Fruit fly (Drosophila melanogaster) whole organism, prepupa: ENCODE data around the gene CG46462.

Experiments used
- Blimp-1 ChIP-seq: fragments of 200-800 bp; sonication (Bioruptor generic); optimal IDR thresholded peaks from 3 replicates; lab custom pipeline; 2017; ENCODE audit warnings: missing biosample characterization, missing genetic modification characterization, mild to moderate bottlenecking, moderate library complexity, missing genetic modification reagents
- CG11294 ChIP-seq: fragments of 200-800 bp; sonication (Bioruptor generic); IDR thresholded peaks from 2 replicates; pipeline ENCODE4 v1.3.6; 2022; ENCODE audit warnings: missing biosample characterization, missing genetic modification characterization
- CG11762 ChIP-seq: fragments of 200-800 bp; sonication (Bioruptor generic); optimal IDR thresholded peaks from 3 replicates; lab custom pipeline; 2016; ENCODE audit warnings: missing biosample characterization, missing genetic modification characterization; ENCODE audit not compliant: insufficient read depth
- CG11902 ChIP-seq: fragments of 200-800 bp; sonication (Bioruptor generic); optimal IDR thresholded peaks from 3 replicates; lab custom pipeline; 2016; ENCODE audit warnings: missing biosample characterization, missing genetic modification characterization
- CG15336 ChIP-seq: fragments of 200-800 bp; sonication (Bioruptor generic); IDR thresholded peaks from 2 replicates; pipeline ENCODE4 v1.3.6; 2022; ENCODE audit warnings: missing biosample characterization, missing genetic modification characterization
- CG1621 ChIP-seq: fragments of 200-800 bp; sonication (Bioruptor generic); optimal IDR thresholded peaks from 3 replicates; lab custom pipeline; 2018; ENCODE audit warnings: missing biosample characterization, mild to moderate bottlenecking, missing genetic modification characterization
- CG3032 ChIP-seq: fragments of 200-800 bp; optimal IDR thresholded peaks from 2 replicates; lab custom pipeline; 2019; ENCODE audit warnings: missing biosample characterization, mild to moderate bottlenecking, missing genetic modification characterization, moderate library complexity
- CG31627 ChIP-seq: fragments of 200-800 bp; sonication (Bioruptor generic); optimal IDR thresholded peaks from 3 replicates; lab custom pipeline; 2016; ENCODE audit warnings: missing biosample characterization, missing genetic modification characterization
- CG32006 ChIP-seq: fragments of 200-800 bp; sonication (Bioruptor generic); optimal IDR thresholded peaks from 3 replicates; lab custom pipeline; 2017; ENCODE audit warnings: missing biosample characterization, mild to moderate bottlenecking, missing genetic modification characterization
- CG34406 ChIP-seq: fragments of 200-800 bp; sonication (Bioruptor generic); optimal IDR thresholded peaks from 3 replicates; lab custom pipeline; 2016; ENCODE audit warnings: missing biosample characterization, missing genetic modification characterization
- CG4318 ChIP-seq: fragments of 200-800 bp; sonication (Bioruptor generic); optimal IDR thresholded peaks from 3 replicates; lab custom pipeline; 2017; ENCODE audit warnings: missing biosample characterization, mild to moderate bottlenecking, missing genetic modification characterization
- CG6163 ChIP-seq: fragments of 200-800 bp; sonication (Bioruptor generic); IDR thresholded peaks from 3 replicates; pipeline ENCODE4 v1.3.6; 2022; ENCODE audit warnings: missing biosample characterization, missing genetic modification characterization
- CG6276 ChIP-seq: fragments of 200-800 bp; sonication (Bioruptor generic); optimal IDR thresholded peaks from 2 replicates; lab custom pipeline; 2017; ENCODE audit warnings: missing biosample characterization, mild to moderate bottlenecking, missing genetic modification characterization
- CG6792 ChIP-seq: fragments of 200-800 bp; sonication (Bioruptor generic); optimal IDR thresholded peaks from 3 replicates; lab custom pipeline; 2016; ENCODE audit warnings: missing biosample characterization, missing genetic modification characterization
- CG6808 ChIP-seq: fragments of 200-800 bp; sonication (Bioruptor generic); optimal IDR thresholded peaks from 3 replicates; lab custom pipeline; 2017; ENCODE audit warnings: missing biosample characterization, missing genetic modification characterization, mild to moderate bottlenecking, moderate library complexity, missing genetic modification reagents
- CG6854 ChIP-seq: fragments of 200-800 bp; sonication (Bioruptor generic); optimal IDR thresholded peaks from 2 replicates; lab custom pipeline; 2017; ENCODE audit warnings: missing biosample characterization, mild to moderate bottlenecking, missing genetic modification characterization
- CG7368 ChIP-seq: fragments of 200-800 bp; sonication (Bioruptor generic); optimal IDR thresholded peaks from 3 replicates; lab custom pipeline; 2016; ENCODE audit warnings: missing biosample characterization, missing genetic modification characterization
- CG8119 ChIP-seq: fragments of 200-800 bp; sonication (Bioruptor generic); IDR thresholded peaks from 3 replicates; pipeline ENCODE4 v1.3.6; 2022; ENCODE audit warnings: missing biosample characterization, missing genetic modification characterization
- CG8319 ChIP-seq: fragments of 200-800 bp; sonication (Bioruptor generic); optimal IDR thresholded peaks from 3 replicates; lab custom pipeline; 2016; ENCODE audit warnings: missing biosample characterization, missing genetic modification characterization
- CG8632 ChIP-seq: fragments of 200-800 bp; sonication (Bioruptor generic); optimal IDR thresholded peaks from 3 replicates; lab custom pipeline; 2016; ENCODE audit warnings: missing biosample characterization, missing genetic modification characterization
- Eip75B ChIP-seq: fragments of 200-800 bp; sonication (Bioruptor generic); optimal IDR thresholded peaks from 3 replicates; lab custom pipeline; 2016; ENCODE audit warnings: missing biosample characterization, missing genetic modification characterization
- Eip78C ChIP-seq: fragments of 200-800 bp; sonication (Bioruptor generic); peaks from one replicate; lab custom pipeline; 2016; ENCODE audit warnings: missing biosample characterization, missing genetic modification characterization
- Eip93F ChIP-seq: fragments of 200-800 bp; sonication (Bioruptor generic); optimal IDR thresholded peaks from 2 replicates; lab custom pipeline; 2016; ENCODE audit warnings: missing biosample characterization, mild to moderate bottlenecking, missing genetic modification characterization
- Ets21C ChIP-seq: fragments of 200-800 bp; sonication (Bioruptor generic); optimal IDR thresholded peaks from 3 replicates; lab custom pipeline; 2016; ENCODE audit warnings: missing biosample characterization, missing genetic modification characterization
- Ets96B ChIP-seq: fragments of 200-800 bp; optimal IDR thresholded peaks from 2 replicates; lab custom pipeline; 2019; ENCODE audit warnings: missing biosample characterization, mild to moderate bottlenecking, missing genetic modification characterization, moderate library complexity
- Gug ChIP-seq: fragments of 200-800 bp; sonication (Bioruptor generic); IDR thresholded peaks from 2 replicates; pipeline ENCODE4 v1.3.6; 2022; ENCODE audit warnings: missing biosample characterization, missing genetic modification characterization
- Hr38 ChIP-seq: sonication (Bioruptor generic); optimal IDR thresholded peaks from 2 replicates; lab custom pipeline; 2016; ENCODE audit warnings: missing biosample characterization, missing genetic modification characterization
- Lpt ChIP-seq: fragments of 200-800 bp; sonication (Bioruptor generic); optimal IDR thresholded peaks from 3 replicates; lab custom pipeline; 2016; ENCODE audit warnings: missing biosample characterization, missing genetic modification characterization
- Met ChIP-seq: fragments of 200-800 bp; sonication (Bioruptor generic); optimal IDR thresholded peaks from 3 replicates; lab custom pipeline; 2016; ENCODE audit warnings: missing biosample characterization, missing genetic modification characterization
- OdsH ChIP-seq: fragments of 200-800 bp; sonication (Bioruptor generic); optimal IDR thresholded peaks from 3 replicates; lab custom pipeline; 2016; ENCODE audit warnings: missing biosample characterization, missing genetic modification characterization
- Smox ChIP-seq: fragments of 200-800 bp; sonication (Bioruptor generic); optimal IDR thresholded peaks from 3 replicates; lab custom pipeline; 2016; ENCODE audit warnings: missing biosample characterization, missing genetic modification characterization
- Sox102F ChIP-seq: fragments of 200-800 bp; sonication (Bioruptor generic); optimal IDR thresholded peaks from 2 replicates; lab custom pipeline; 2016; ENCODE audit warnings: missing biosample characterization, mild to moderate bottlenecking, missing genetic modification characterization
- Sox14 ChIP-seq: fragments of 200-800 bp; sonication (Bioruptor generic); optimal IDR thresholded peaks from 3 replicates; lab custom pipeline; 2016; ENCODE audit warnings: missing biosample characterization, missing genetic modification characterization
- Sox15 ChIP-seq: fragments of 200-800 bp; sonication (Bioruptor generic); optimal IDR thresholded peaks from 3 replicates; lab custom pipeline; 2016; ENCODE audit warnings: missing biosample characterization, missing genetic modification characterization
- acj6 ChIP-seq: fragments of 200-800 bp; sonication (Bioruptor generic); optimal IDR thresholded peaks from 3 replicates; lab custom pipeline; 2016; ENCODE audit warnings: missing biosample characterization, missing genetic modification characterization
- cyc ChIP-seq: fragments of 200-800 bp; sonication (Bioruptor generic); optimal IDR thresholded peaks from 3 replicates; lab custom pipeline; 2016; ENCODE audit warnings: missing biosample characterization, missing genetic modification characterization
- dac ChIP-seq: fragments of 200-800 bp; sonication (Bioruptor generic); optimal IDR thresholded peaks from 2 replicates; lab custom pipeline; 2017; ENCODE audit warnings: missing biosample characterization, mild to moderate bottlenecking, missing genetic modification characterization
- dsx ChIP-seq: fragments of 200-800 bp; optimal IDR thresholded peaks from 3 replicates; lab custom pipeline; 2019; ENCODE audit warnings: missing biosample characterization, mild to moderate bottlenecking, missing genetic modification characterization, moderate library complexity; ENCODE audit not compliant: poor library complexity, severe bottlenecking
- eg ChIP-seq: fragments of 200-800 bp; sonication (Bioruptor generic); IDR thresholded peaks from 3 replicates; pipeline ENCODE4 v1.3.6; 2022; ENCODE audit warnings: missing biosample characterization, missing genetic modification characterization
- fd59A ChIP-seq: fragments of 200-800 bp; sonication (Bioruptor generic); optimal IDR thresholded peaks from 2 replicates; lab custom pipeline; 2017; ENCODE audit warnings: missing biosample characterization, mild to moderate bottlenecking, missing genetic modification characterization, missing genetic modification reagents
- fd85E ChIP-seq: fragments of 200-800 bp; sonication (Bioruptor generic); optimal IDR thresholded peaks from 3 replicates; lab custom pipeline; 2016; ENCODE audit warnings: missing biosample characterization, missing genetic modification characterization
- lz ChIP-seq: fragments of 200-800 bp; sonication (Bioruptor generic); optimal IDR thresholded peaks from 3 replicates; lab custom pipeline; 2016; ENCODE audit warnings: missing biosample characterization, missing genetic modification characterization
- salr ChIP-seq, 2 experiments: fragments of 200-800 bp; sonication (Bioruptor generic); optimal IDR thresholded peaks; 3 replicates each; lab custom pipeline; 2016 to 2018; ENCODE audit warnings: missing biosample characterization in 2 of 2, missing genetic modification characterization in 2 of 2, mild to moderate bottlenecking in 1 of 2
- spab ChIP-seq: fragments of 200-800 bp; sonication (Bioruptor generic); optimal IDR thresholded peaks from 2 replicates; lab custom pipeline; 2017; ENCODE audit warnings: missing biosample characterization, mild to moderate bottlenecking, missing genetic modification characterization, missing genetic modification reagents
- ss ChIP-seq, 2 experiments: fragments of 200-800 bp; sonication (Bioruptor generic); optimal IDR thresholded peaks; 2 replicates in 1 of 2; 3 replicates in 1 of 2; lab custom pipeline; 2017 to 2018; ENCODE audit warnings: mild to moderate bottlenecking in 2 of 2, missing biosample characterization in 2 of 2, missing genetic modification characterization in 2 of 2, moderate library complexity in 1 of 2
- svp ChIP-seq: fragments of 200-800 bp; sonication (Bioruptor generic); peaks from one replicate; lab custom pipeline; 2016; ENCODE audit warnings: missing biosample characterization, missing genetic modification characterization
- topi ChIP-seq: fragments of 200-800 bp; sonication (Bioruptor generic); optimal IDR thresholded peaks from 3 replicates; lab custom pipeline; 2016; ENCODE audit warnings: missing biosample characterization, missing genetic modification characterization
- vri ChIP-seq: fragments of 200-800 bp; sonication (Bioruptor generic); optimal IDR thresholded peaks from 3 replicates; lab custom pipeline; 2016; ENCODE audit warnings: missing biosample characterization, mild to moderate bottlenecking, missing genetic modification characterization

Gene CG46462

dm6 chr3L:19931391-19931790 lies at the start of gene CG46462:
Gene CG46462 (plus strand): TSS chr3L:19931691.
- TF ChIP-seq Ets21C, result no peak
- TF ChIP-seq spab (GFP tag; lab: Kevin White, UChicago), result no peak
- TF ChIP-seq Eip75B, result no peak
- no peak for TF ChIP-seq CG7368 (GFP tag; lab: Kevin White, UChicago)
- TF ChIP-seq CG6854 (GFP tag; lab: Kevin White, UChicago), result no peak
- no peak for TF ChIP-seq Gug
- no peak for TF ChIP-seq CG8319 (GFP tag; lab: Kevin White, UChicago)
- TF ChIP-seq CG11902, result no peak
- TF ChIP-seq CG6163 (GFP tag; lab: Robert Waterston, UW), result no peak
- TF ChIP-seq dsx (GFP tag; lab: Kevin White, UChicago), result no peak
- no peak for TF ChIP-seq CG6792 (GFP tag; lab: Kevin White, UChicago)
- TF ChIP-seq OdsH (GFP tag; lab: Kevin White, UChicago), result no peak
- TF ChIP-seq Lpt (GFP tag; lab: Kevin White, UChicago), result no peak
- TF ChIP-seq dac, result no peak
- TF ChIP-seq vri (GFP tag; lab: Kevin White, UChicago), result no peak
- TF ChIP-seq Sox14 (GFP tag; lab: Kevin White, UChicago), result no peak

- TF ChIP-seq Eip75B (no peak), topi (GFP tag; lab: Kevin White, UChicago) (no peak), eg (0 out of 3 replicates have a peak, but pooled peaks have one; percentile 42), cyc (GFP tag; lab: Kevin White, UChicago) (no peak), CG31627 (no peak), CG11294 (no peak), Blimp-1 (peak; percentile 40), Sox102F (no peak), Ets21C (no peak), fd59A (GFP tag; lab: Kevin White, UChicago) (no peak), Hr38 (no peak), spab (GFP tag; lab: Kevin White, UChicago) (no peak), CG4318 (GFP tag; lab: Kevin White, UChicago) (no peak), lz (GFP tag; lab: Kevin White, UChicago) (no peak), Gug (no peak), Met (no peak), fd85E (GFP tag; lab: Kevin White, UChicago) (no peak), ss (GFP tag; optimal IDR thresholded peaks at IDR 0.05; lab: Kevin White, UChicago) (peak in 1 of 2 experiments; percentile 60), CG8119 (GFP tag; lab: Robert Waterston, UW) (no peak; the same call in 2 of the 3 replicates), CG34406 (GFP tag; lab: Kevin White, UChicago) (no peak), Ets96B (tag; lab: Kevin White, UChicago) (peak; percentile 17), CG8319 (GFP tag; lab: Kevin White, UChicago) (no peak), Eip93F (GFP tag; lab: Kevin White, UChicago) (no peak), vri (GFP tag; lab: Kevin White, UChicago) (peak; percentile 72), CG6276 (no peak), CG15336 (peak; percentile 26; the same call in 1 of the 2 replicates), salr (GFP tag; optimal IDR thresholded peaks at IDR 0.05; lab: Kevin White, UChicago) (no peak), CG6854 (GFP tag; lab: Kevin White, UChicago) (peak; percentile 22), Eip78C (GFP tag; lab: Kevin White, UChicago) (peak; percentile 61), CG6792 (GFP tag; lab: Kevin White, UChicago) (no peak), CG1621 (tag; lab: Kevin White, UChicago) (peak; percentile 69), CG11762 (GFP tag; lab: Kevin White, UChicago) (no peak), CG32006 (GFP tag; lab: Kevin White, UChicago) (no peak), Sox15 (GFP tag; lab: Kevin White, UChicago) (no peak), CG3032 (peak; percentile 4), Smox (GFP tag; lab: Kevin White, UChicago) (no peak), acj6 (GFP tag; lab: Kevin White, UChicago) (no peak), CG8632 (GFP tag; lab: Kevin White, UChicago) (no peak), OdsH (GFP tag; lab: Kevin White, UChicago) (no peak), CG7368 (GFP tag; lab: Kevin White, UChicago) (no peak), svp (peak; percentile 99), dac (no peak), Lpt (GFP tag; lab: Kevin White, UChicago) (peak; percentile 33), CG6808 (no peak)
These were observed 35.9 kb upstream of the CG46462 start for dm6 chr3L:19895556-19895995.
